Worm (Caenorhabditis elegans) whole organism, young adult: ENCODE results near the gene R05F9.11.
A peak's percentile ranks its signal among the peaks of the same experiment; 100 is the strongest.

ENCODE experiments used
- B0035.1 ChIP-seq: sonication (generic microtip); optimal IDR thresholded peaks from 2 replicates; lab custom pipeline; 2016; ENCODE audit warnings: missing genetic modification characterization, mild to moderate bottlenecking, missing compliant biosample characterization, missing genotype, missing genetic modification reagents
- C06A6.2 ChIP-seq: fragments of 200-800 bp; sonication (Bioruptor generic); conservative IDR thresholded peaks from 2 replicates; pipeline ENCODE4 v1.3.6; 2022; ENCODE audit warnings: missing genetic modification characterization, missing compliant biosample characterization
- C17E4.6 ChIP-seq: fragments of 200-800 bp; sonication (Bioruptor generic); IDR thresholded peaks from 2 replicates; pipeline ENCODE4 v1.3.6; 2022; ENCODE audit warnings: missing genetic modification reagents, missing genetic modification characterization, missing compliant biosample characterization
- D2030.7 ChIP-seq: fragments of 200-800 bp; sonication (Bioruptor generic); IDR thresholded peaks from 2 replicates; pipeline ENCODE4 v1.3.6; 2022; ENCODE audit warnings: missing genetic modification reagents, missing genetic modification characterization, missing compliant biosample characterization
- F22D6.2 ChIP-seq: sonication (generic microtip); optimal IDR thresholded peaks from 2 replicates; lab custom pipeline; 2016; ENCODE audit warnings: mild to moderate bottlenecking, missing genetic modification characterization, missing compliant biosample characterization
- F23B12.7 ChIP-seq: sonication (generic microtip); optimal IDR thresholded peaks from 2 replicates; lab custom pipeline; 2017; ENCODE audit warnings: missing genetic modification characterization, mild to moderate bottlenecking, missing compliant biosample characterization, antibody characterized with exemption, moderate library complexity; ENCODE audit not compliant: insufficient read depth
- F33H1.4 ChIP-seq: fragments of 200-800 bp; sonication (Bioruptor generic); IDR thresholded peaks from 2 replicates; pipeline ENCODE4 v1.3.6; 2022; ENCODE audit warnings: missing genetic modification reagents, missing genetic modification characterization, missing compliant biosample characterization
- F52B5.7 ChIP-seq: sonication (generic microtip); optimal IDR thresholded peaks from 2 replicates; lab custom pipeline; 2016; ENCODE audit warnings: mild to moderate bottlenecking, missing genetic modification characterization, missing compliant biosample characterization
- K11D2.4 ChIP-seq: fragments of 200-800 bp; sonication (Bioruptor generic); IDR thresholded peaks from 2 replicates; pipeline ENCODE4 v1.3.6; 2022; ENCODE audit warnings: missing genetic modification reagents, missing genetic modification characterization, missing compliant biosample characterization
- K12H6.12 ChIP-seq: fragments of 200-800 bp; sonication (Bioruptor generic); optimal IDR thresholded peaks from 2 replicates; lab custom pipeline; 2018; ENCODE audit warnings: mild to moderate bottlenecking, missing genetic modification characterization, missing compliant biosample characterization
- T07F8.4 ChIP-seq: sonication (generic microtip); optimal IDR thresholded peaks from 2 replicates; lab custom pipeline; 2016; ENCODE audit warnings: mild to moderate bottlenecking, missing genetic modification characterization, moderate library complexity, missing compliant biosample characterization
- T26A5.8 ChIP-seq: sonication (generic microtip); optimal IDR thresholded peaks from 2 replicates; lab custom pipeline; 2016; ENCODE audit warnings: missing genetic modification characterization, missing compliant biosample characterization
- ama-1 ChIP-seq, 3 experiments: fragments of 150-350 bp in 1 of 3; sonication (generic microtip) in 2 of 3; optimal IDR thresholded peaks; 2 replicates each; lab custom pipeline; 2014 to 2018; ENCODE audit warnings: missing biosample characterization in 2 of 3, missing genetic modification characterization in 2 of 3, missing genetic modification reagents in 2 of 3
- aptf-2 ChIP-seq: fragments of 200-800 bp; sonication (Bioruptor generic); conservative IDR thresholded peaks from 2 replicates; pipeline ENCODE4 v1.3.6; 2022; ENCODE audit warnings: missing genetic modification reagents, missing genetic modification characterization, missing compliant biosample characterization
- atf-7 ChIP-seq: sonication (generic microtip); optimal IDR thresholded peaks from 2 replicates; lab custom pipeline; 2017; ENCODE audit warnings: mild to moderate bottlenecking, missing genetic modification characterization, missing compliant biosample characterization
- athp-1 ChIP-seq: sonication (generic microtip); optimal IDR thresholded peaks from 2 replicates; lab custom pipeline; 2017; ENCODE audit warnings: mild to moderate bottlenecking, missing genetic modification characterization, missing compliant biosample characterization
- attf-3 ChIP-seq: fragments of 200-800 bp; sonication (Bioruptor generic); conservative IDR thresholded peaks from 2 replicates; pipeline ENCODE4 v1.3.6; 2022; ENCODE audit warnings: missing genetic modification reagents, missing genetic modification characterization, missing compliant biosample characterization
- bed-1 ChIP-seq: fragments of 200-800 bp; sonication (Bioruptor generic); IDR thresholded peaks from 2 replicates; pipeline ENCODE4 v1.3.6; 2022; ENCODE audit warnings: missing genetic modification reagents, missing genetic modification characterization, missing compliant biosample characterization
- bed-2 ChIP-seq: fragments of 200-800 bp; sonication (Bioruptor generic); IDR thresholded peaks from 2 replicates; pipeline ENCODE4 v1.3.6; 2022; ENCODE audit warnings: missing genetic modification reagents, missing genetic modification characterization, missing compliant biosample characterization
- cebp-2 ChIP-seq: fragments of 200-800 bp; sonication (Bioruptor generic); IDR thresholded peaks from 2 replicates; pipeline ENCODE4 v1.3.6; 2022; ENCODE audit warnings: missing genetic modification characterization, missing compliant biosample characterization
- ceh-100 ChIP-seq: fragments of 200-800 bp; sonication (Bioruptor generic); IDR thresholded peaks from 2 replicates; pipeline ENCODE4 v1.3.6; 2022; ENCODE audit warnings: missing genetic modification reagents, missing genetic modification characterization, missing compliant biosample characterization
- chd-7 ChIP-seq: sonication (generic microtip); optimal IDR thresholded peaks from 2 replicates; lab custom pipeline; 2016; ENCODE audit warnings: mild to moderate bottlenecking, missing genetic modification characterization, moderate library complexity, missing compliant biosample characterization
- die-1 ChIP-seq: sonication (generic microtip); optimal IDR thresholded peaks from 2 replicates; lab custom pipeline; 2016; ENCODE audit warnings: missing genotype, mild to moderate bottlenecking, missing genetic modification characterization, missing compliant biosample characterization
- dpff-1 ChIP-seq: sonication (generic microtip); optimal IDR thresholded peaks from 2 replicates; lab custom pipeline; 2017; ENCODE audit warnings: mild to moderate bottlenecking, missing genetic modification characterization, missing compliant biosample characterization
- egl-44 ChIP-seq: fragments of 200-800 bp; sonication (Bioruptor generic); IDR thresholded peaks from 2 replicates; pipeline ENCODE4 v1.3.6; 2022; ENCODE audit warnings: missing genetic modification reagents, missing genetic modification characterization, missing compliant biosample characterization
- fkh-3 ChIP-seq: sonication (generic microtip); optimal IDR thresholded peaks from 2 replicates; lab custom pipeline; 2016; ENCODE audit warnings: mild to moderate bottlenecking, missing genetic modification characterization, missing compliant biosample characterization
- him-1 ChIP-seq: sonication (generic microtip); optimal IDR thresholded peaks from 2 replicates; lab custom pipeline; 2016; ENCODE audit warnings: missing genotype, missing genetic modification reagents, missing genetic modification characterization, missing compliant biosample characterization
- hlh-26 ChIP-seq: fragments of 200-800 bp; sonication (Bioruptor generic); conservative IDR thresholded peaks from 2 replicates; pipeline ENCODE4 v1.3.6; 2022; ENCODE audit warnings: missing genetic modification reagents, missing genetic modification characterization, missing compliant biosample characterization
- hmg-20 ChIP-seq: fragments of 200-800 bp; sonication (Bioruptor generic); IDR thresholded peaks from 2 replicates; pipeline ENCODE4 v1.3.6; 2022; ENCODE audit warnings: missing genetic modification reagents, missing genetic modification characterization, missing compliant biosample characterization
- let-526 ChIP-seq: fragments of 200-800 bp; sonication (Bioruptor generic); IDR thresholded peaks from 2 replicates; pipeline ENCODE4 v1.3.6; 2022; ENCODE audit warnings: missing genetic modification reagents, missing genetic modification characterization, missing compliant biosample characterization
- lin-40 ChIP-seq: sonication (generic microtip); optimal IDR thresholded peaks from 2 replicates; lab custom pipeline; 2016; ENCODE audit warnings: missing genetic modification characterization, mild to moderate bottlenecking, missing compliant biosample characterization, missing genotype, missing genetic modification reagents
- lsl-1 ChIP-seq: fragments of 200-800 bp; sonication (Bioruptor generic); optimal IDR thresholded peaks from 2 replicates; lab custom pipeline; 2018; ENCODE audit warnings: mild to moderate bottlenecking, missing genetic modification characterization, moderate library complexity, missing compliant biosample characterization
- lsy-27 ChIP-seq: sonication (generic microtip); optimal IDR thresholded peaks from 2 replicates; lab custom pipeline; 2017; ENCODE audit warnings: missing genetic modification characterization, mild to moderate bottlenecking, missing compliant biosample characterization, antibody characterized with exemption, missing genotype, borderline replicate concordance; ENCODE audit not compliant: insufficient read depth
- madf-10 ChIP-seq: sonication (generic microtip); optimal IDR thresholded peaks from 2 replicates; lab custom pipeline; 2016; ENCODE audit warnings: mild to moderate bottlenecking, missing genetic modification characterization, missing compliant biosample characterization
- madf-6 ChIP-seq: fragments of 200-800 bp; sonication (Bioruptor generic); IDR thresholded peaks from 2 replicates; pipeline ENCODE4 v1.3.6; 2022; ENCODE audit warnings: missing genetic modification reagents, missing genetic modification characterization, missing compliant biosample characterization
- madf-8 ChIP-seq: fragments of 200-800 bp; sonication (Bioruptor generic); conservative IDR thresholded peaks from 2 replicates; pipeline ENCODE4 v1.3.6; 2022; ENCODE audit warnings: missing genetic modification reagents, missing genetic modification characterization, missing compliant biosample characterization
- mcd-1 ChIP-seq: fragments of 200-800 bp; sonication (Bioruptor generic); IDR thresholded peaks from 2 replicates; pipeline ENCODE4 v1.3.6; 2022; ENCODE audit warnings: missing genetic modification reagents, missing genetic modification characterization, missing compliant biosample characterization
- mel-28 ChIP-seq: sonication (generic microtip); optimal IDR thresholded peaks from 2 replicates; lab custom pipeline; 2016; ENCODE audit warnings: borderline replicate concordance, mild to moderate bottlenecking, missing genetic modification characterization, missing compliant biosample characterization
- mxl-1 ChIP-seq: sonication (generic microtip); optimal IDR thresholded peaks from 2 replicates; lab custom pipeline; 2016; ENCODE audit warnings: missing genetic modification characterization, missing compliant biosample characterization
- nfya-2 ChIP-seq: fragments of 200-800 bp; sonication (Bioruptor generic); IDR thresholded peaks from 2 replicates; pipeline ENCODE4 v1.3.6; 2022; ENCODE audit warnings: missing genetic modification reagents, missing genetic modification characterization, missing compliant biosample characterization
- nhr-179 ChIP-seq: sonication (generic microtip); optimal IDR thresholded peaks from 2 replicates; lab custom pipeline; 2016; ENCODE audit warnings: mild to moderate bottlenecking, missing genetic modification characterization, missing compliant biosample characterization
- nhr-80 ChIP-seq: sonication (generic microtip); optimal IDR thresholded peaks from 2 replicates; lab custom pipeline; 2016; ENCODE audit warnings: missing genetic modification characterization, missing compliant biosample characterization
- pbrm-1 ChIP-seq: fragments of 200-800 bp; sonication (Bioruptor generic); IDR thresholded peaks from 2 replicates; pipeline ENCODE4 v1.3.6; 2022; ENCODE audit warnings: missing genetic modification reagents, missing genetic modification characterization, missing compliant biosample characterization
- sdz-38 ChIP-seq: sonication (generic microtip); optimal IDR thresholded peaks from 2 replicates; lab custom pipeline; 2016; ENCODE audit warnings: missing genotype, missing genetic modification characterization, missing compliant biosample characterization
- snpc-1.1 ChIP-seq: sonication (generic microtip); optimal IDR thresholded peaks from 2 replicates; lab custom pipeline; 2017; ENCODE audit warnings: missing genetic modification characterization, mild to moderate bottlenecking, missing compliant biosample characterization, antibody characterized with exemption, moderate library complexity, missing genotype, missing genetic modification reagents; ENCODE audit not compliant: insufficient read depth
- tbx-9 ChIP-seq: sonication (generic microtip); optimal IDR thresholded peaks from 2 replicates; lab custom pipeline; 2016; ENCODE audit warnings: borderline replicate concordance, missing genetic modification characterization, inconsistent platforms, missing compliant biosample characterization
- tlf-1 ChIP-seq: fragments of 200-800 bp; sonication (Bioruptor generic); optimal IDR thresholded peaks from 2 replicates; lab custom pipeline; 2018; ENCODE audit warnings: mild to moderate bottlenecking, missing genetic modification characterization, missing compliant biosample characterization
- ztf-18 ChIP-seq: sonication (generic microtip); optimal IDR thresholded peaks from 2 replicates; lab custom pipeline; 2016; ENCODE audit warnings: missing genotype, mild to moderate bottlenecking, missing genetic modification characterization, missing compliant biosample characterization
- ztf-22 ChIP-seq: fragments of 200-800 bp; sonication (Bioruptor generic); optimal IDR thresholded peaks from 2 replicates; lab custom pipeline; 2018; ENCODE audit warnings: mild to moderate bottlenecking, missing genetic modification characterization, moderate library complexity, missing compliant biosample characterization

R05F9.11 gene

DNA sequence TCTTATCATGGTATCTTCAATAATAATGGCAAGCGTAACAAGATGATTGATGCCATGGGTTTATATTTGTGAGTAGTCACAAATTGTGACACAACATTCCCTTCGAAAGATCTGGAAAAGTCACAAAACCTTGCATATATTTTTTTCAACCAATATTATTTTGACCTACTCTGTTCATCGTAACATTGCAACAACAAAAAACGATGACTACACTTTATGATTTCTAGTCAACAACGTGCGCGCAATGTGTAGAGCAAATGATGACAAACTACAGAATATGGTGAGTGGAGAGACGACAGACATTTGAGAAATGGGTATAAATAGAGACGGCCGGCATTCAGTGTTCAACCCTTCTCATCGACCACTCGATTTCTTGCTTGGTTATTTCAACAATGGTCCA, 32.3 kb downstream of the R05F9.11 start, which contains the start of gene gst-7 (continued):
- TF ChIP-seq ama-1 (optimal IDR thresholded peaks at IDR 0.05; lab: Kevin White, UChicago): no peak
- TF ChIP-seq ama-1 (GFP tag; optimal IDR thresholded peaks at IDR 0.05; lab: Kevin White, UChicago): no peak
- TF ChIP-seq egl-44 (GFP tag; lab: Robert Waterston, UW): no peak
- TF ChIP-seq madf-10 (tag; lab: Kevin White, UChicago): no peak
- no peak for TF ChIP-seq F22D6.2
- TF ChIP-seq athp-1 (tag; lab: Kevin White, UChicago): no peak
- no peak for TF ChIP-seq lsy-27 (tag; lab: Kevin White, UChicago)
- no peak for TF ChIP-seq chd-7 (tag; lab: Kevin White, UChicago)
- TF ChIP-seq nhr-80 (tag; lab: Kevin White, UChicago): peak; percentile 58
- TF ChIP-seq attf-3 (GFP tag; lab: Robert Waterston, UW): no peak
- no peak for TF ChIP-seq hmg-20
- TF ChIP-seq aptf-2 (GFP tag; lab: Robert Waterston, UW): no peak
- no peak for TF ChIP-seq mel-28 (tag; lab: Kevin White, UChicago)
- no peak for TF ChIP-seq atf-7 (tag; lab: Kevin White, UChicago)
- TF ChIP-seq lsl-1 (GFP tag; lab: Kevin White, UChicago): peak; percentile 10
- no peak for TF ChIP-seq sdz-38 (tag; lab: Kevin White, UChicago)
- no peak for TF ChIP-seq dpff-1 (tag; lab: Kevin White, UChicago)
- no peak for TF ChIP-seq F33H1.4 (GFP tag; lab: Robert Waterston, UW)
- TF ChIP-seq madf-6 (GFP tag; lab: Robert Waterston, UW): peak; percentile 72
- TF ChIP-seq tbx-9 (tag; lab: Kevin White, UChicago): no peak
- no peak for TF ChIP-seq fkh-3 (tag; lab: Kevin White, UChicago)
- no peak for TF ChIP-seq mcd-1 (GFP tag; lab: Robert Waterston, UW)
- no peak for TF ChIP-seq F23B12.7 (tag; lab: Kevin White, UChicago)
- TF ChIP-seq lin-40 (tag; lab: Kevin White, UChicago): peak; percentile 28
- TF ChIP-seq C17E4.6 (GFP tag; lab: Robert Waterston, UW): no peak
- TF ChIP-seq die-1 (tag; lab: Kevin White, UChicago): no peak
- TF ChIP-seq K11D2.4 (GFP tag; lab: Robert Waterston, UW): no peak
- no peak for TF ChIP-seq ztf-18 (tag; lab: Kevin White, UChicago)
- no peak for TF ChIP-seq nfya-2
- TF ChIP-seq nhr-179: no peak
- peak; percentile 35; the same call in 1 of the 2 replicates for TF ChIP-seq madf-8 (GFP tag; lab: Robert Waterston, UW)
- TF ChIP-seq cebp-2 (GFP tag; lab: Robert Waterston, UW): no peak
- no peak for TF ChIP-seq C06A6.2 (GFP tag; lab: Robert Waterston, UW)
- no peak for TF ChIP-seq him-1 (tag; lab: Kevin White, UChicago)
- no peak for TF ChIP-seq snpc-1.1 (tag; lab: Kevin White, UChicago)
- TF ChIP-seq bed-2: no peak
- no peak for TF ChIP-seq bed-1 (GFP tag; lab: Robert Waterston, UW)
- TF ChIP-seq let-526 (GFP tag; lab: Robert Waterston, UW): no peak
- TF ChIP-seq ztf-22: no peak
- TF ChIP-seq K12H6.12 (tag; lab: Kevin White, UChicago): no peak
- TF ChIP-seq pbrm-1 (GFP tag; lab: Robert Waterston, UW): no peak
- TF ChIP-seq T07F8.4 (tag; lab: Kevin White, UChicago): no peak
- no peak for TF ChIP-seq F52B5.7
- no peak for TF ChIP-seq tlf-1 (GFP tag; lab: Kevin White, UChicago)
- TF ChIP-seq ceh-100 (GFP tag; lab: Robert Waterston, UW): no peak
- TF ChIP-seq T26A5.8 (tag; lab: Kevin White, UChicago): no peak
- no peak for TF ChIP-seq mxl-1 (tag; lab: Kevin White, UChicago)
- no peak for TF ChIP-seq B0035.1 (tag; lab: Kevin White, UChicago)
- TF ChIP-seq D2030.7 (GFP tag; lab: Robert Waterston, UW): peak; percentile 25; the same call in 1 of the 2 replicates
- TF ChIP-seq hlh-26 (GFP tag; lab: Robert Waterston, UW): no peak
